Fruit fly (Drosophila melanogaster): ENCODE results near the gene Pus1.

- TF ChIP-seq Crg-1 (GFP tag; optimal IDR thresholded peaks at IDR 0.05) = no peak
- TF ChIP-seq CG12768 (GFP tag; optimal IDR thresholded peaks at IDR 0.05) = no peak
- TF ChIP-seq toe (GFP tag; optimal IDR thresholded peaks at IDR 0.05) = no peak
- no peak for TF ChIP-seq Mnt (GFP tag; optimal IDR thresholded peaks at IDR 0.05)
- TF ChIP-seq kay (GFP tag; ENCODE audit: borderline replicate concordance) = no peak
- TF ChIP-seq ovo (GFP tag; optimal IDR thresholded peaks at IDR 0.05) = no peak
- no peak for TF ChIP-seq Hr96 (GFP tag; optimal IDR thresholded peaks at IDR 0.05)
- TF ChIP-seq CG11617 (GFP tag; optimal IDR thresholded peaks at IDR 0.05) = no peak
- no peak for TF ChIP-seq CG33017 (tag; optimal IDR thresholded peaks at IDR 0.05)
- TF ChIP-seq CG7101 (tag; optimal IDR thresholded peaks at IDR 0.05) = no peak
- TF ChIP-seq Clk (GFP tag; optimal IDR thresholded peaks at IDR 0.05) = no peak
Measured at dm6 chr3R:20618947-20619346, 26.5 kb upstream of the Pus1 start.
